Fruit fly (Drosophila melanogaster): Measurements from ENCODE around the gene Sf3a2.

The Sf3a2 gene

dm6 chr3L:12831290-12831952 is 17.6 kb upstream of the Sf3a2 start:
- TF ChIP-seq Sox102F (GFP tag; optimal IDR thresholded peaks at IDR 0.05) (peak; percentile 62), CG6276 (GFP tag; optimal IDR thresholded peaks at IDR 0.05) (peak; percentile 50), CG31627 (GFP tag; optimal IDR thresholded peaks at IDR 0.05) (peak; percentile 77), CG32006 (GFP tag; optimal IDR thresholded peaks at IDR 0.05) (peak; percentile 80), CG11762 (GFP tag; optimal IDR thresholded peaks at IDR 0.05; ENCODE audit: insufficient read depth) (peak; percentile 65), pdm3 (GFP tag; optimal IDR thresholded peaks at IDR 0.05) (peak; percentile 81), fd85E (GFP tag; optimal IDR thresholded peaks at IDR 0.05) (no peak), fkh (GFP tag; optimal IDR thresholded peaks at IDR 0.05) (peak; percentile 62), CG11902 (GFP tag; optimal IDR thresholded peaks at IDR 0.05) (peak; percentile 40), CG3919 (GFP tag; optimal IDR thresholded peaks at IDR 0.05) (no peak), CG15336 (GFP tag; IDR thresholded peaks at IDR 0.05) (peak; percentile 72), fd59A (GFP tag; optimal IDR thresholded peaks at IDR 0.05) (peak; percentile 61), CG10669 (GFP tag; optimal IDR thresholded peaks at IDR 0.05) (no peak), svp (GFP tag) (peak; percentile 86), vri (GFP tag; optimal IDR thresholded peaks at IDR 0.05) (peak; percentile 33), Hr39 (GFP tag; optimal IDR thresholded peaks at IDR 0.05) (peak; percentile 73), Met (GFP tag; optimal IDR thresholded peaks at IDR 0.05) (peak; percentile 59), CG4318 (GFP tag; optimal IDR thresholded peaks at IDR 0.05) (peak; percentile 44), Eip93F (GFP tag; optimal IDR thresholded peaks at IDR 0.05) (no peak), Smox (GFP tag; optimal IDR thresholded peaks at IDR 0.05) (peak; percentile 67), ss (GFP tag; optimal IDR thresholded peaks at IDR 0.05) (no peak), CG6808 (GFP tag; optimal IDR thresholded peaks at IDR 0.05) (peak; percentile 67), salr (GFP tag; optimal IDR thresholded peaks at IDR 0.05) (peak; percentile 32 to 70), Blimp-1 (GFP tag; optimal IDR thresholded peaks at IDR 0.05) (no peak), dac (GFP tag; optimal IDR thresholded peaks at IDR 0.05) (peak; percentile 19), CG8632 (GFP tag; optimal IDR thresholded peaks at IDR 0.05) (peak; percentile 73), CG6792 (GFP tag; optimal IDR thresholded peaks at IDR 0.05) (peak; percentile 74), Eip75B (GFP tag; optimal IDR thresholded peaks at IDR 0.05) (peak; percentile 78), achi (GFP tag; optimal IDR thresholded peaks at IDR 0.05) (peak; percentile 77), cyc (GFP tag; optimal IDR thresholded peaks at IDR 0.05) (peak; percentile 60), CG8319 (GFP tag; optimal IDR thresholded peaks at IDR 0.05) (peak; percentile 46), CG9139 (GFP tag; optimal IDR thresholded peaks at IDR 0.05) (peak; percentile 22), Ets21C (GFP tag; optimal IDR thresholded peaks at IDR 0.05) (peak; percentile 35), Gug (GFP tag; IDR thresholded peaks at IDR 0.05) (peak; percentile 55; the same call in 1 of the 2 replicates), Hr38 (GFP tag; optimal IDR thresholded peaks at IDR 0.05) (no peak), eg (GFP tag; IDR thresholded peaks at IDR 0.05) (no peak; the same call in 1 of the 3 replicates), CG6854 (GFP tag; optimal IDR thresholded peaks at IDR 0.05) (no peak), Sox14 (GFP tag; optimal IDR thresholded peaks at IDR 0.05) (peak; percentile 56), CG16779 (tag; optimal IDR thresholded peaks at IDR 0.05) (no peak), CG11294 (GFP tag; IDR thresholded peaks at IDR 0.05) (no peak; the same call in 1 of the 2 replicates), OdsH (GFP tag; optimal IDR thresholded peaks at IDR 0.05) (peak; percentile 83), topi (GFP tag; optimal IDR thresholded peaks at IDR 0.05) (peak; percentile 73), CG6163 (GFP tag; IDR thresholded peaks at IDR 0.05) (no peak), acj6 (GFP tag; optimal IDR thresholded peaks at IDR 0.05) (peak; percentile 74), esn (GFP tag; optimal IDR thresholded peaks at IDR 0.05) (peak; percentile 79), CG8119 (GFP tag; IDR thresholded peaks at IDR 0.05) (peak; percentile 79; the same call in 2 of the 3 replicates), spab (GFP tag; optimal IDR thresholded peaks at IDR 0.05) (peak; percentile 57), CG3032 (tag; optimal IDR thresholded peaks at IDR 0.05) (peak; percentile 70), Hr4 (GFP tag; optimal IDR thresholded peaks at IDR 0.05) (peak; percentile 79), Lpt (GFP tag; optimal IDR thresholded peaks at IDR 0.05) (no peak), CG34406 (GFP tag; optimal IDR thresholded peaks at IDR 0.05) (peak; percentile 72)
